Worm (Caenorhabditis elegans) whole organism, L3 larva: Measurements from ENCODE around the gene vglu-2.

ENCODE experiments used
- ZK546.5 ChIP-seq: sonication (generic microtip); optimal IDR thresholded peaks from 2 replicates; lab custom pipeline; 2017; ENCODE audit warnings: missing biosample characterization, missing genetic modification characterization
- aly-2 ChIP-seq: fragments of 150-350 bp; optimal IDR thresholded peaks from 2 replicates; lab custom pipeline; 2014; ENCODE audit warnings: missing biosample characterization, missing genetic modification characterization
- ama-1 ChIP-seq: fragments of 150-350 bp; optimal IDR thresholded peaks from 2 replicates; lab custom pipeline; 2018
- ceh-16 ChIP-seq: sonication (generic microtip); optimal IDR thresholded peaks from 2 replicates; lab custom pipeline; 2017; ENCODE audit warnings: missing biosample characterization, missing genetic modification characterization
- ceh-28 ChIP-seq: fragments of 150-350 bp; optimal IDR thresholded peaks from 2 replicates; lab custom pipeline; 2014; ENCODE audit warnings: missing biosample characterization, missing genetic modification reagents, missing genetic modification characterization
- ceh-82 ChIP-seq: fragments of 150-350 bp; optimal IDR thresholded peaks from 2 replicates; lab custom pipeline; 2014; ENCODE audit warnings: missing biosample characterization, missing genetic modification characterization
- ceh-9 ChIP-seq: sonication (generic microtip); optimal IDR thresholded peaks from 2 replicates; lab custom pipeline; 2018; ENCODE audit warnings: missing biosample characterization, missing genetic modification characterization
- daf-12 ChIP-seq: fragments of 150-350 bp; optimal IDR thresholded peaks from 2 replicates; lab custom pipeline; 2014; ENCODE audit warnings: missing biosample characterization, missing genetic modification reagents, missing genetic modification characterization
- egl-27 ChIP-seq: sonication (generic microtip); optimal IDR thresholded peaks from 4 replicates; lab custom pipeline; 2017; ENCODE audit warnings: missing biosample characterization, missing genetic modification reagents, missing genetic modification characterization
- egl-5 ChIP-seq: fragments of 150-350 bp; optimal IDR thresholded peaks from 2 replicates; lab custom pipeline; 2017; ENCODE audit warnings: missing biosample characterization, missing genetic modification reagents, missing genetic modification characterization, inconsistent platforms
- elt-1 ChIP-seq: fragments of 150-350 bp; optimal IDR thresholded peaks from 2 replicates; lab custom pipeline; 2014; ENCODE audit warnings: missing biosample characterization, missing genetic modification characterization
- elt-2 ChIP-seq: sonication (generic microtip); optimal IDR thresholded peaks from 2 replicates; lab custom pipeline; 2016; ENCODE audit warnings: missing genetic modification reagents, mild to moderate bottlenecking, missing genetic modification characterization, missing compliant biosample characterization
- eor-1 ChIP-seq, 2 experiments: fragments of 150-350 bp; optimal IDR thresholded peaks; 2 replicates each; lab custom pipeline; 2014 to 2018; ENCODE audit warnings: missing biosample characterization in 2 of 2, missing genetic modification characterization in 2 of 2
- fkh-10 ChIP-seq: sonication (generic microtip); optimal IDR thresholded peaks from 2 replicates; lab custom pipeline; 2017; ENCODE audit warnings: missing biosample characterization, missing genetic modification reagents, missing genetic modification characterization
- fkh-2 ChIP-seq: fragments of 150-350 bp; optimal IDR thresholded peaks from 2 replicates; lab custom pipeline; 2014; ENCODE audit warnings: missing biosample characterization, missing genetic modification reagents, missing genetic modification characterization
- fos-1 ChIP-seq: fragments of 150-350 bp; optimal IDR thresholded peaks from 2 replicates; lab custom pipeline; 2014; ENCODE audit warnings: missing biosample characterization, missing genetic modification characterization
- jun-1 ChIP-seq: fragments of 150-350 bp; optimal IDR thresholded peaks from 2 replicates; lab custom pipeline; 2014; ENCODE audit warnings: missing biosample characterization, missing genetic modification reagents, missing genetic modification characterization
- lsy-12 ChIP-seq: sonication (generic microtip); optimal IDR thresholded peaks from 2 replicates; lab custom pipeline; 2016; ENCODE audit warnings: mild to moderate bottlenecking, missing genetic modification characterization, missing compliant biosample characterization
- mdl-1 ChIP-seq: fragments of 150-350 bp; optimal IDR thresholded peaks from 2 replicates; lab custom pipeline; 2014; ENCODE audit warnings: missing biosample characterization, missing genetic modification characterization
- mml-1 ChIP-seq: fragments of 150-350 bp; sonication (generic microtip); optimal IDR thresholded peaks from 3 replicates; lab custom pipeline; 2014; ENCODE audit warnings: missing biosample characterization, missing genetic modification characterization
- nhr-23 ChIP-seq: fragments of 150-350 bp; optimal IDR thresholded peaks from 2 replicates; lab custom pipeline; 2014; ENCODE audit warnings: missing biosample characterization, missing genetic modification reagents, missing genetic modification characterization
- nhr-237 ChIP-seq: fragments of 150-350 bp; optimal IDR thresholded peaks from 2 replicates; lab custom pipeline; 2014; ENCODE audit warnings: missing biosample characterization, missing genetic modification characterization
- nhr-25 ChIP-seq: sonication (generic microtip); optimal IDR thresholded peaks from 2 replicates; lab custom pipeline; 2017; ENCODE audit warnings: missing biosample characterization, missing genetic modification characterization
- nhr-28 ChIP-seq: fragments of 150-350 bp; optimal IDR thresholded peaks from 2 replicates; lab custom pipeline; 2014; ENCODE audit warnings: missing biosample characterization, missing genetic modification characterization
- nhr-43 ChIP-seq: sonication (generic microtip); optimal IDR thresholded peaks from 2 replicates; lab custom pipeline; 2016; ENCODE audit warnings: mild to moderate bottlenecking, missing genetic modification characterization, missing compliant biosample characterization; ENCODE audit not compliant: poor library complexity, severe bottlenecking
- nhr-67 ChIP-seq: fragments of 150-350 bp; optimal IDR thresholded peaks from 2 replicates; lab custom pipeline; 2014; ENCODE audit warnings: missing biosample characterization, missing genetic modification characterization
- pha-4 ChIP-seq: fragments of 150-350 bp; optimal IDR thresholded peaks from 2 replicates; lab custom pipeline; 2014; ENCODE audit warnings: missing biosample characterization, missing genetic modification reagents, missing genetic modification characterization
- pqm-1 ChIP-seq: fragments of 150-350 bp; optimal IDR thresholded peaks from 2 replicates; lab custom pipeline; 2017; ENCODE audit warnings: missing biosample characterization, missing genetic modification characterization, inconsistent platforms
- skn-1 ChIP-seq: fragments of 150-350 bp; optimal IDR thresholded peaks from 2 replicates; lab custom pipeline; 2014; ENCODE audit warnings: missing biosample characterization, missing genetic modification characterization
- tbx-2 ChIP-seq: sonication (generic microtip); optimal IDR thresholded peaks from 2 replicates; lab custom pipeline; 2016; ENCODE audit warnings: mild to moderate bottlenecking, missing genetic modification characterization, missing compliant biosample characterization
- unc-62 ChIP-seq: fragments of 150-350 bp; sonication (generic microtip); optimal IDR thresholded peaks from 4 replicates; lab custom pipeline; 2014; ENCODE audit warnings: missing biosample characterization, missing genetic modification reagents, missing genetic modification characterization
- ztf-11 ChIP-seq: fragments of 150-350 bp; optimal IDR thresholded peaks from 2 replicates; lab custom pipeline; 2014; ENCODE audit warnings: missing biosample characterization, missing genetic modification characterization

vglu-2 gene

DNA sequence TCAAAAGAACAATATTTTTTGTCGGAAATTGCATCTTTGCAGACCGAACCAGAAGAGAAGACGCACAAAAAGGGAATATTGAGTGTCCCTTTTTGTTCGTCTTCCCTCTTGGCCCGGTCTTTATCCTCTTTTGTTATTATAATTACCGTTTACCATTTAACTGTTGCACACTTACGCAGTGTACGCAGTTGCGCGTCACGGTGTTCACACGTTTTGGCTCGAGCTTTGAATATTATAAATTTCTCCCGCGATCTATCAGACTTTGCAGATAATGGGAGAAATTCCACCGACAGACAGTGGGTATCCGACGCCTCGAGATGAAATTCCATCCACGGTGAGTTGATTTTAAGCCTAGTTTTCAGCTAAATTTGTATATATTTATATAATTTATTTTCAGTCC, 25.9 kb downstream of the vglu-2 start, which contains the start of gene sas-7:
Gene sas-7 (plus strand): TSS at position 232 of the 400 bp plus-strand sequence.
- TF ChIP-seq ceh-82 (tag; lab: Kevin White, UChicago) (no peak), jun-1 (tag; lab: Kevin White, UChicago) (no peak), aly-2 (tag; lab: Kevin White, UChicago) (no peak)

- no peak for TF ChIP-seq ZK546.5 (tag; lab: Kevin White, UChicago)
- no peak for TF ChIP-seq ceh-16 (tag; lab: Kevin White, UChicago)
- TF ChIP-seq daf-12 (tag; lab: Kevin White, UChicago), result no peak
- TF ChIP-seq skn-1 (tag; lab: Kevin White, UChicago), result no peak
- TF ChIP-seq fkh-10 (GFP tag; lab: Kevin White, UChicago), result no peak
- TF ChIP-seq aly-2 (tag; lab: Kevin White, UChicago), result no peak
- no peak for TF ChIP-seq ztf-11
- TF ChIP-seq tbx-2, result no peak
- TF ChIP-seq egl-5 (tag; lab: Kevin White, UChicago), result no peak
- TF ChIP-seq egl-27 (tag; lab: Kevin White, UChicago), result no peak
- TF ChIP-seq ceh-28 (tag; lab: Kevin White, UChicago), result no peak
- no peak for TF ChIP-seq mml-1 (tag; lab: Kevin White, UChicago)
- no peak for TF ChIP-seq nhr-237
- no peak for TF ChIP-seq fkh-2 (tag; lab: Kevin White, UChicago)
- TF ChIP-seq lsy-12 (tag; lab: Kevin White, UChicago), result no peak
Measured at ce11 chrIII:10326327-10326726, 31.4 kb downstream of the vglu-2 start.

DNA sequence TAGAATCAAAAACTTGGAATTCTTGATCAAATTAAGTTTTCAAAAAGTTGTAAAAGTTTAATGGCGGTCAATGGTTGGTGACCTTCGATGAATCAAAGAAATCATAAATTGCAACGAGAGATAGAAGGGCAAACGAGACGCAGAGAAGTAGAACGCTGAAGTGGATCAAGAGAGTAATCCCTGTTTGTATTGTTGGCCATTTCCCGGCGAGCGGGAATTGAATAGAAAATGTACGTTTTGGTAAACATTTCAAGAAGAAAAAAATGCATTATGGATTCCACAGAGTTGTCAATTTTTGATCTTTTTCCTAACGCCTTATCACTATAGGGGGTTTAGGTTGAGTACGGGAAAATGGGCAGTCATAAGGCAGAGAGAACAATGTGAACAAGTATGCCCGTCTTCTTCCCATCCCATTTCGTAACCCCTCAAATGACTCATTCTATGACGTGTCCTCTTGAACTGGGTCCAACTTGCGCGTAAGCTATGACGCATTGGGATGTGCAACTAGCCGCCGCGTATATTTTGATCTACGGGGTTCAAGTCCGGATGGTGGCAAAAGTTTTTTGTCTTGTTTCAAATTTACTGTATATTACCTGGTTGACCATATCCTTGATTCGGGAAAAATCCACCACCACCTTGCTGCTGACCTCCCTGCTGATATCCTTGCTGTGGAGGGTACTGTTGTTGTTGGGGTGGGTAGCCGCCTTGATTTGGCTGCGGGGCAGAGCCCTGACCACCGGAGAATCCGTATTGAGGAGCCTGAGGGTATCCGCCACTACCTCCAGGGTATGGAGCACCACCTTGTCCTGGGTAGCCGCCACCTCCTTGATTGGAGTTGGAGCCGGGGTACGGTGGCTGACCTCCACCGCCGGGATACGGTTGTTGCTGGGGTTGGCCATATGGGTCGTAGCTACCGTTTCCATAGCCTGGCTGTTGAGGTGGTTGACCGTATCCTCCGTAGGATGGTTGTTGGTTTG, 33.9 kb downstream of the vglu-2 start:
- no peak for TF ChIP-seq aly-2 (tag; lab: Kevin White, UChicago)
- TF ChIP-seq ceh-9 (tag; lab: Kevin White, UChicago), result no peak
- TF ChIP-seq elt-2 (tag; lab: Kevin White, UChicago), result no peak
- peak; percentile 24 for TF ChIP-seq nhr-23 (tag; lab: Kevin White, UChicago)
- TF ChIP-seq pha-4, result peak; percentile 34
- no peak for TF ChIP-seq mdl-1 (tag; lab: Kevin White, UChicago)
- no peak for TF ChIP-seq unc-62 (GFP tag; lab: Kevin White, UChicago)
- TF ChIP-seq jun-1 (tag; lab: Kevin White, UChicago), result peak; percentile 34
- peak; percentile 46 for TF ChIP-seq fos-1 (tag; lab: Kevin White, UChicago)
- no peak for TF ChIP-seq ama-1 (lab: Kevin White, UChicago)
- no peak for TF ChIP-seq nhr-43 (tag; lab: Kevin White, UChicago)
- no peak for TF ChIP-seq elt-1 (tag; lab: Kevin White, UChicago)
- no peak for TF ChIP-seq ztf-11
- TF ChIP-seq pqm-1 (tag; lab: Kevin White, UChicago), result peak; percentile 24

DNA sequence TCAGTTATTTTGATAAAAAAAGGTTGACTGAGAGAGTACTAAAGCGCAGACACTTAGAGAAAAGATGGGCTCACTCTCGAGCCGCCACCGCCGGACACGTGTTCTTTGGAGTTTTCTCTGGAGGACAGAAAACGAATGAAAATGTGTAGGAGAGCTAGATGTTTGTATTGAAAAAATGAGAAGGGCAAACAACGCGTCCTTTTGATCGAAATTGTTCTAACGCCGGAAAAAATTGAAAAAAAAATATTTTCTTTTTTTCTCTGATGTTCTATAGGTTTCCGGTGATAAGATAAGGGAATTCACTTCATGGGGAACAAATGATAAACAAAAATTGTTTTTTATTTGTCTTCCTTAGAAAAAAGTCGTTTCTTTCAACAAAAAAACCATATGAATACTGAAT, 34.9 kb downstream of the vglu-2 start:
- TF ChIP-seq unc-62 (GFP tag; lab: Kevin White, UChicago) (no peak), elt-2 (tag; lab: Kevin White, UChicago) (peak; percentile 81), elt-1 (tag; lab: Kevin White, UChicago) (no peak), mml-1 (tag; lab: Kevin White, UChicago) (no peak), pha-4 (peak; percentile 78), jun-1 (tag; lab: Kevin White, UChicago) (peak; percentile 6), skn-1 (tag; lab: Kevin White, UChicago) (no peak), fkh-2 (tag; lab: Kevin White, UChicago) (no peak), nhr-67 (tag; lab: Kevin White, UChicago) (no peak), nhr-28 (no peak), ama-1 (lab: Kevin White, UChicago) (no peak), ceh-82 (tag; lab: Kevin White, UChicago) (no peak), ceh-9 (tag; lab: Kevin White, UChicago) (no peak), pqm-1 (tag; lab: Kevin White, UChicago) (peak; percentile 65), eor-1 (tag; optimal IDR thresholded peaks at IDR 0.05; lab: Kevin White, UChicago) (no peak), ceh-28 (tag; lab: Kevin White, UChicago) (no peak), nhr-25 (tag; lab: Kevin White, UChicago) (no peak)
